Worm (Caenorhabditis elegans) whole organism, young adult: ENCODE results near the gene Y47D3A.31.
A peak's percentile ranks its signal among the peaks of the same experiment; 100 is the strongest.

Source experiments
- B0019.2 ChIP-seq: fragments of 200-800 bp; sonication (Bioruptor generic); conservative IDR thresholded peaks from 2 replicates; pipeline ENCODE4 v1.3.6; 2022; ENCODE audit warnings: missing genetic modification reagents, missing genetic modification characterization, missing compliant biosample characterization
- B0261.1 ChIP-seq: sonication (generic microtip); optimal IDR thresholded peaks from 2 replicates; lab custom pipeline; 2016; ENCODE audit warnings: mild to moderate bottlenecking, missing genetic modification characterization, moderate library complexity, missing compliant biosample characterization
- C17E4.6 ChIP-seq: fragments of 200-800 bp; sonication (Bioruptor generic); IDR thresholded peaks from 2 replicates; pipeline ENCODE4 v1.3.6; 2022; ENCODE audit warnings: missing genetic modification reagents, missing genetic modification characterization, missing compliant biosample characterization
- D2030.7 ChIP-seq: fragments of 200-800 bp; sonication (Bioruptor generic); IDR thresholded peaks from 2 replicates; pipeline ENCODE4 v1.3.6; 2022; ENCODE audit warnings: missing genetic modification reagents, missing genetic modification characterization, missing compliant biosample characterization
- F33H1.4 ChIP-seq: fragments of 200-800 bp; sonication (Bioruptor generic); IDR thresholded peaks from 2 replicates; pipeline ENCODE4 v1.3.6; 2022; ENCODE audit warnings: missing genetic modification reagents, missing genetic modification characterization, missing compliant biosample characterization
- F37B4.10 ChIP-seq: fragments of 200-800 bp; sonication (Bioruptor generic); IDR thresholded peaks from 2 replicates; pipeline ENCODE4 v1.3.6; 2022; ENCODE audit warnings: missing genetic modification characterization, missing compliant biosample characterization
- F39B2.1 ChIP-seq: fragments of 200-800 bp; sonication (Bioruptor generic); IDR thresholded peaks from 2 replicates; pipeline ENCODE4 v1.3.6; 2022; ENCODE audit warnings: missing genetic modification reagents, missing genetic modification characterization, missing compliant biosample characterization
- F55B11.4 ChIP-seq: sonication (generic microtip); optimal IDR thresholded peaks from 2 replicates; lab custom pipeline; 2016; ENCODE audit warnings: missing compliant biosample characterization, missing genetic modification characterization, borderline replicate concordance; ENCODE audit not compliant: insufficient read depth
- K11D2.4 ChIP-seq: fragments of 200-800 bp; sonication (Bioruptor generic); IDR thresholded peaks from 2 replicates; pipeline ENCODE4 v1.3.6; 2022; ENCODE audit warnings: missing genetic modification reagents, missing genetic modification characterization, missing compliant biosample characterization
- K12H6.12 ChIP-seq: fragments of 200-800 bp; sonication (Bioruptor generic); optimal IDR thresholded peaks from 2 replicates; lab custom pipeline; 2018; ENCODE audit warnings: mild to moderate bottlenecking, missing genetic modification characterization, missing compliant biosample characterization
- ZK185.1 ChIP-seq: sonication (generic microtip); optimal IDR thresholded peaks from 2 replicates; lab custom pipeline; 2016; ENCODE audit warnings: mild to moderate bottlenecking, missing genetic modification characterization, missing compliant biosample characterization; ENCODE audit not compliant: poor library complexity, severe bottlenecking
- aptf-2 ChIP-seq: fragments of 200-800 bp; sonication (Bioruptor generic); conservative IDR thresholded peaks from 2 replicates; pipeline ENCODE4 v1.3.6; 2022; ENCODE audit warnings: missing genetic modification reagents, missing genetic modification characterization, missing compliant biosample characterization
- aptf-3 ChIP-seq: fragments of 200-800 bp; sonication (Bioruptor generic); IDR thresholded peaks from 2 replicates; pipeline ENCODE4 v1.3.6; 2022; ENCODE audit warnings: missing genetic modification characterization, missing compliant biosample characterization
- atf-7 ChIP-seq: sonication (generic microtip); optimal IDR thresholded peaks from 2 replicates; lab custom pipeline; 2017; ENCODE audit warnings: mild to moderate bottlenecking, missing genetic modification characterization, missing compliant biosample characterization
- athp-1 ChIP-seq: sonication (generic microtip); optimal IDR thresholded peaks from 2 replicates; lab custom pipeline; 2017; ENCODE audit warnings: mild to moderate bottlenecking, missing genetic modification characterization, missing compliant biosample characterization
- attf-5 ChIP-seq: fragments of 200-800 bp; sonication (Bioruptor generic); optimal IDR thresholded peaks from 2 replicates; lab custom pipeline; 2018; ENCODE audit warnings: mild to moderate bottlenecking, missing genetic modification characterization, missing compliant biosample characterization
- cebp-1 ChIP-seq, 2 experiments: fragments of 200-800 bp in 1 of 2; sonication (Bioruptor generic) in 1 of 2; sonication (generic microtip) in 1 of 2; IDR thresholded peaks in 1 of 2; optimal IDR thresholded peaks in 1 of 2; 2 replicates each; pipeline versions ENCODE4 v1.3.6 to Lab custom; 2017 to 2022; ENCODE audit warnings: missing compliant biosample characterization in 2 of 2, missing genetic modification characterization in 2 of 2, mild to moderate bottlenecking in 1 of 2, missing genetic modification reagents in 1 of 2, moderate library complexity in 1 of 2
- ceh-79 ChIP-seq: sonication (generic microtip); optimal IDR thresholded peaks from 2 replicates; lab custom pipeline; 2017; ENCODE audit warnings: mild to moderate bottlenecking, missing genetic modification characterization, missing compliant biosample characterization
- ceh-91 ChIP-seq: fragments of 200-800 bp; sonication (Bioruptor generic); IDR thresholded peaks from 2 replicates; pipeline ENCODE4 v1.3.6; 2022; ENCODE audit warnings: missing genetic modification reagents, missing genetic modification characterization, missing compliant biosample characterization
- chd-7 ChIP-seq: sonication (generic microtip); optimal IDR thresholded peaks from 2 replicates; lab custom pipeline; 2016; ENCODE audit warnings: mild to moderate bottlenecking, missing genetic modification characterization, moderate library complexity, missing compliant biosample characterization
- egl-44 ChIP-seq: fragments of 200-800 bp; sonication (Bioruptor generic); IDR thresholded peaks from 2 replicates; pipeline ENCODE4 v1.3.6; 2022; ENCODE audit warnings: missing genetic modification reagents, missing genetic modification characterization, missing compliant biosample characterization
- ets-4 ChIP-seq: fragments of 200-800 bp; sonication (Bioruptor generic); optimal IDR thresholded peaks from 2 replicates; lab custom pipeline; 2018; ENCODE audit warnings: mild to moderate bottlenecking, missing genetic modification characterization, missing compliant biosample characterization
- hlh-12 ChIP-seq: sonication (generic microtip); optimal IDR thresholded peaks from 2 replicates; lab custom pipeline; 2016; ENCODE audit warnings: missing genetic modification characterization, missing compliant biosample characterization
- hlh-26 ChIP-seq: fragments of 200-800 bp; sonication (Bioruptor generic); conservative IDR thresholded peaks from 2 replicates; pipeline ENCODE4 v1.3.6; 2022; ENCODE audit warnings: missing genetic modification reagents, missing genetic modification characterization, missing compliant biosample characterization
- hmg-1.2 ChIP-seq: fragments of 200-800 bp; sonication (Bioruptor generic); IDR thresholded peaks from 2 replicates; pipeline ENCODE4 v1.3.6; 2022; ENCODE audit warnings: missing genetic modification reagents, missing genetic modification characterization, missing compliant biosample characterization
- hrde-1 ChIP-seq: sonication (generic microtip); optimal IDR thresholded peaks from 2 replicates; lab custom pipeline; 2016; ENCODE audit warnings: missing genetic modification characterization, mild to moderate bottlenecking, missing compliant biosample characterization, moderate library complexity, missing genotype, missing genetic modification reagents, borderline replicate concordance
- let-526 ChIP-seq: fragments of 200-800 bp; sonication (Bioruptor generic); IDR thresholded peaks from 2 replicates; pipeline ENCODE4 v1.3.6; 2022; ENCODE audit warnings: missing genetic modification reagents, missing genetic modification characterization, missing compliant biosample characterization
- let-607 ChIP-seq, 2 experiments: fragments of 200-800 bp in 1 of 2; sonication (Bioruptor generic) in 1 of 2; sonication (generic microtip) in 1 of 2; optimal IDR thresholded peaks; 2 replicates each; lab custom pipeline; 2016 to 2018; ENCODE audit warnings: mild to moderate bottlenecking in 2 of 2, missing compliant biosample characterization in 2 of 2, missing genetic modification characterization in 2 of 2, moderate library complexity in 2 of 2, missing genotype in 1 of 2
- lin-54 ChIP-seq: fragments of 200-800 bp; sonication (Bioruptor generic); optimal IDR thresholded peaks from 2 replicates; lab custom pipeline; 2018; ENCODE audit warnings: mild to moderate bottlenecking, missing genetic modification characterization, missing compliant biosample characterization
- madf-10 ChIP-seq: sonication (generic microtip); optimal IDR thresholded peaks from 2 replicates; lab custom pipeline; 2016; ENCODE audit warnings: mild to moderate bottlenecking, missing genetic modification characterization, missing compliant biosample characterization
- madf-8 ChIP-seq: fragments of 200-800 bp; sonication (Bioruptor generic); conservative IDR thresholded peaks from 2 replicates; pipeline ENCODE4 v1.3.6; 2022; ENCODE audit warnings: missing genetic modification reagents, missing genetic modification characterization, missing compliant biosample characterization
- mcd-1 ChIP-seq: fragments of 200-800 bp; sonication (Bioruptor generic); IDR thresholded peaks from 2 replicates; pipeline ENCODE4 v1.3.6; 2022; ENCODE audit warnings: missing genetic modification reagents, missing genetic modification characterization, missing compliant biosample characterization
- mxl-1 ChIP-seq: sonication (generic microtip); optimal IDR thresholded peaks from 2 replicates; lab custom pipeline; 2016; ENCODE audit warnings: missing genetic modification characterization, missing compliant biosample characterization
- nhr-179 ChIP-seq: sonication (generic microtip); optimal IDR thresholded peaks from 2 replicates; lab custom pipeline; 2016; ENCODE audit warnings: mild to moderate bottlenecking, missing genetic modification characterization, missing compliant biosample characterization
- nhr-90 ChIP-seq: sonication (generic microtip); optimal IDR thresholded peaks from 2 replicates; lab custom pipeline; 2016; ENCODE audit warnings: missing genotype, mild to moderate bottlenecking, missing genetic modification characterization, missing compliant biosample characterization
- sdz-38 ChIP-seq: sonication (generic microtip); optimal IDR thresholded peaks from 2 replicates; lab custom pipeline; 2016; ENCODE audit warnings: missing genotype, missing genetic modification characterization, missing compliant biosample characterization
- snpc-1.1 ChIP-seq: sonication (generic microtip); optimal IDR thresholded peaks from 2 replicates; lab custom pipeline; 2017; ENCODE audit warnings: missing genetic modification characterization, mild to moderate bottlenecking, missing compliant biosample characterization, antibody characterized with exemption, moderate library complexity, missing genotype, missing genetic modification reagents; ENCODE audit not compliant: insufficient read depth
- snpc-1.3 ChIP-seq: sonication (generic microtip); optimal IDR thresholded peaks from 2 replicates; lab custom pipeline; 2017; ENCODE audit warnings: missing genetic modification characterization, mild to moderate bottlenecking, missing compliant biosample characterization, antibody characterized with exemption, moderate library complexity, missing genotype, missing genetic modification reagents; ENCODE audit not compliant: insufficient read depth
- snpc-3.4 ChIP-seq: sonication (generic microtip); optimal IDR thresholded peaks from 2 replicates; lab custom pipeline; 2017; ENCODE audit warnings: missing genetic modification characterization, mild to moderate bottlenecking, missing compliant biosample characterization, antibody characterized with exemption, moderate library complexity, missing genotype, missing genetic modification reagents
- somi-1 ChIP-seq: fragments of 200-800 bp; sonication (Bioruptor generic); optimal IDR thresholded peaks from 2 replicates; lab custom pipeline; 2018; ENCODE audit warnings: mild to moderate bottlenecking, missing genetic modification characterization, missing compliant biosample characterization
- tbx-9 ChIP-seq: sonication (generic microtip); optimal IDR thresholded peaks from 2 replicates; lab custom pipeline; 2016; ENCODE audit warnings: borderline replicate concordance, missing genetic modification characterization, inconsistent platforms, missing compliant biosample characterization
- unc-130 ChIP-seq: sonication (generic microtip); optimal IDR thresholded peaks from 2 replicates; lab custom pipeline; 2016; ENCODE audit warnings: missing genetic modification reagents, missing genetic modification characterization, missing compliant biosample characterization
- zfh-2 ChIP-seq: fragments of 200-800 bp; sonication (Bioruptor generic); conservative IDR thresholded peaks from 2 replicates; pipeline ENCODE4 v1.3.6; 2022; ENCODE audit warnings: missing genetic modification reagents, missing genetic modification characterization, missing compliant biosample characterization
- ztf-25 ChIP-seq: fragments of 200-800 bp; sonication (Bioruptor generic); IDR thresholded peaks from 2 replicates; pipeline ENCODE4 v1.3.6; 2022; ENCODE audit warnings: missing genetic modification reagents, missing genetic modification characterization, missing compliant biosample characterization
- ztf-28 ChIP-seq: fragments of 200-800 bp; sonication (Bioruptor generic); IDR thresholded peaks from 2 replicates; pipeline ENCODE4 v1.3.6; 2022; ENCODE audit warnings: missing genetic modification reagents, missing genetic modification characterization, missing compliant biosample characterization
- ztf-3 ChIP-seq: fragments of 200-800 bp; sonication (Bioruptor generic); optimal IDR thresholded peaks from 2 replicates; lab custom pipeline; 2018; ENCODE audit warnings: mild to moderate bottlenecking, missing genetic modification characterization, missing compliant biosample characterization

The Y47D3A.31 gene

ce11 chrIII:11141791-11142490 is 15.1 kb downstream of the Y47D3A.31 start, which contains the start of the genes Y47D3A.1 and pola-1:
Gene Y47D3A.1, minus strand, starts transcription at chrIII:11141841.
Gene pola-1, plus strand, starts transcription at chrIII:11142448.
- TF ChIP-seq hrde-1 (tag; lab: Kevin White, UChicago), result no peak
- TF ChIP-seq madf-8 (GFP tag; lab: Robert Waterston, UW), result peak; percentile 60
- no peak for TF ChIP-seq B0261.1
- no peak for TF ChIP-seq tbx-9 (tag; lab: Kevin White, UChicago)
- TF ChIP-seq hlh-26 (GFP tag; lab: Robert Waterston, UW), result no peak
- peak; percentile 30 for TF ChIP-seq madf-10 (tag; lab: Kevin White, UChicago)
- 0 out of 2 replicates have a peak, but pooled peaks have one; percentile 62 for TF ChIP-seq aptf-2 (GFP tag; lab: Robert Waterston, UW)
- no peak for TF ChIP-seq snpc-3.4 (tag; lab: Kevin White, UChicago)
- TF ChIP-seq hmg-1.2 (GFP tag; lab: Robert Waterston, UW), result peak; percentile 57; the same call in 1 of the 2 replicates
- TF ChIP-seq ceh-91 (GFP tag; lab: Robert Waterston, UW), result peak; percentile 76
- TF ChIP-seq attf-5, result peak; percentile 81
- peak; percentile 94 for TF ChIP-seq mcd-1 (GFP tag; lab: Robert Waterston, UW)
- no peak for TF ChIP-seq nhr-179 (tag; lab: Kevin White, UChicago)
- peak; percentile 10 for TF ChIP-seq athp-1 (tag; lab: Kevin White, UChicago)
- TF ChIP-seq ets-4 (GFP tag; lab: Kevin White, UChicago), result no peak
- peak; percentile 55 for TF ChIP-seq snpc-1.3 (tag; lab: Kevin White, UChicago)
- no peak for TF ChIP-seq chd-7
- TF ChIP-seq hlh-12 (tag; lab: Kevin White, UChicago), result no peak
- no peak for TF ChIP-seq mxl-1
- TF ChIP-seq let-526, result no peak
- no peak for TF ChIP-seq nhr-90
- no peak for TF ChIP-seq ZK185.1 (tag; lab: Kevin White, UChicago)
- no peak for TF ChIP-seq C17E4.6 (GFP tag; lab: Robert Waterston, UW)
- no peak for TF ChIP-seq cebp-1 (GFP tag; IDR thresholded peaks at IDR 0.05; lab: Robert Waterston, UW)
- TF ChIP-seq cebp-1 (tag; optimal IDR thresholded peaks at IDR 0.05; lab: Kevin White, UChicago), result peak; percentile 55
- TF ChIP-seq somi-1 (GFP tag; lab: Kevin White, UChicago), result no peak
- TF ChIP-seq F33H1.4 (GFP tag; lab: Robert Waterston, UW), result peak; percentile 51
- TF ChIP-seq zfh-2, result no peak
- TF ChIP-seq F55B11.4 (tag; lab: Kevin White, UChicago), result no peak
- peak; percentile 69 for TF ChIP-seq unc-130
- TF ChIP-seq aptf-3 (GFP tag; lab: Robert Waterston, UW), result no peak
- no peak for TF ChIP-seq F39B2.1 (GFP tag; lab: Robert Waterston, UW)
- TF ChIP-seq ztf-25, result 0 out of 2 replicates have a peak, but pooled peaks have one; percentile 7
- TF ChIP-seq B0019.2, result 0 out of 2 replicates have a peak, but pooled peaks have one; percentile 28
- no peak for TF ChIP-seq K11D2.4 (GFP tag; lab: Robert Waterston, UW)
- peak; percentile 89 for TF ChIP-seq lin-54 (GFP tag; lab: Kevin White, UChicago)
- TF ChIP-seq let-607 (tag; optimal IDR thresholded peaks at IDR 0.05; lab: Kevin White, UChicago), result no peak
- TF ChIP-seq ztf-28 (GFP tag; lab: Robert Waterston, UW), result 0 out of 2 replicates have a peak, but pooled peaks have one; percentile 64
- TF ChIP-seq D2030.7, result peak; percentile 83
- TF ChIP-seq ztf-3 (GFP tag; lab: Kevin White, UChicago), result no peak
- TF ChIP-seq ceh-79 (tag; lab: Kevin White, UChicago), result no peak
- no peak for TF ChIP-seq F37B4.10 (GFP tag; lab: Robert Waterston, UW)
- TF ChIP-seq snpc-1.1 (tag; lab: Kevin White, UChicago), result peak; percentile 6
- TF ChIP-seq atf-7 (tag; lab: Kevin White, UChicago), result no peak
- no peak for TF ChIP-seq egl-44 (GFP tag; lab: Robert Waterston, UW)
- no peak for TF ChIP-seq sdz-38 (tag; lab: Kevin White, UChicago)
- peak; percentile 43 for TF ChIP-seq K12H6.12 (tag; lab: Kevin White, UChicago)
